Fruit fly (Drosophila melanogaster) whole organism, embryonic: ENCODE measurements around the gene Nmt.

Experiments
- Bgb ChIP-seq: fragments of 200-800 bp; sonication (Bioruptor generic); IDR thresholded peaks from 2 replicates; pipeline ENCODE4 v1.3.6; 2022; ENCODE audit warnings: missing biosample characterization, missing genetic modification characterization; ENCODE audit not compliant: partially characterized antibody
- CG10147 ChIP-seq: fragments of 200-800 bp; sonication (Bioruptor generic); optimal IDR thresholded peaks from 2 replicates; lab custom pipeline; 2019; ENCODE audit warnings: missing biosample characterization, mild to moderate bottlenecking, missing genetic modification characterization, moderate library complexity
- CG11560 ChIP-seq: fragments of 200-800 bp; sonication (Bioruptor generic); IDR thresholded peaks from 3 replicates; pipeline ENCODE4 v1.3.6; 2022; ENCODE audit warnings: missing biosample characterization, missing genetic modification characterization
- CG11696 ChIP-seq: fragments of 200-800 bp; sonication (Bioruptor generic); IDR thresholded peaks from 2 replicates; pipeline ENCODE4 v1.3.6; 2022; ENCODE audit warnings: missing biosample characterization, missing genetic modification characterization
- CG13287 ChIP-seq: fragments of 200-800 bp; sonication (Bioruptor generic); IDR thresholded peaks from 2 replicates; pipeline ENCODE4 v1.3.6; 2022; ENCODE audit warnings: missing biosample characterization, missing genetic modification characterization; ENCODE audit not compliant: partially characterized antibody
- CG1529 ChIP-seq: fragments of 200-800 bp; sonication (Bioruptor generic); optimal IDR thresholded peaks from 3 replicates; lab custom pipeline; 2018; ENCODE audit warnings: missing biosample characterization, missing genetic modification characterization
- CG16813 ChIP-seq: fragments of 200-800 bp; sonication (Bioruptor generic); IDR thresholded peaks from 3 replicates; pipeline ENCODE4 v1.3.6; 2022; ENCODE audit warnings: missing biosample characterization, missing genetic modification characterization; ENCODE audit not compliant: partially characterized antibody
- CG17802 ChIP-seq: fragments of 200-800 bp; sonication (Bioruptor generic); optimal IDR thresholded peaks from 2 replicates; lab custom pipeline; 2018; ENCODE audit warnings: missing biosample characterization, mild to moderate bottlenecking, missing genetic modification characterization, moderate library complexity
- CG2875 ChIP-seq: fragments of 200-800 bp; sonication (Bioruptor generic); optimal IDR thresholded peaks from 2 replicates; lab custom pipeline; 2017; ENCODE audit warnings: missing biosample characterization, mild to moderate bottlenecking, missing genetic modification characterization, missing genetic modification reagents
- CG30020 ChIP-seq: fragments of 200-800 bp; optimal IDR thresholded peaks from 2 replicates; lab custom pipeline; 2019; ENCODE audit warnings: missing biosample characterization, mild to moderate bottlenecking, missing genetic modification characterization, moderate library complexity
- CG31224 ChIP-seq: fragments of 200-800 bp; sonication (Bioruptor generic); IDR thresholded peaks from 2 replicates; pipeline ENCODE4 v1.3.6; 2022; ENCODE audit warnings: missing biosample characterization, missing genetic modification characterization
- CG32532 ChIP-seq: fragments of 200-800 bp; sonication (Bioruptor generic); IDR thresholded peaks from 2 replicates; pipeline ENCODE4 v1.3.6; 2022; ENCODE audit warnings: missing biosample characterization, missing genetic modification characterization
- CG3726 ChIP-seq: fragments of 200-800 bp; sonication (Bioruptor generic); IDR thresholded peaks from 3 replicates; pipeline ENCODE4, ENCODE4 v1.3.6; 2022; ENCODE audit warnings: missing biosample characterization, missing genetic modification characterization
- CG6254 ChIP-seq: fragments of 200-800 bp; sonication (Bioruptor generic); optimal IDR thresholded peaks from 3 replicates; lab custom pipeline; 2017; ENCODE audit warnings: mild to moderate bottlenecking, missing biosample characterization, missing genetic modification reagents, missing genetic modification characterization
- CG7357 ChIP-seq: fragments of 200-800 bp; sonication (Bioruptor generic); IDR thresholded peaks from 3 replicates; pipeline ENCODE4 v1.3.6; 2022; ENCODE audit warnings: missing biosample characterization, missing genetic modification characterization
- CG7372 ChIP-seq: fragments of 200-800 bp; sonication (Bioruptor generic); IDR thresholded peaks from 2 replicates; pipeline ENCODE4 v1.3.6; 2022; ENCODE audit warnings: missing biosample characterization, missing genetic modification characterization
- CG7786 ChIP-seq: fragments of 200-800 bp; sonication (Bioruptor generic); optimal IDR thresholded peaks from 2 replicates; lab custom pipeline; 2016; ENCODE audit warnings: missing biosample characterization, missing genetic modification characterization
- CG8765 ChIP-seq: fragments of 200-800 bp; sonication (Bioruptor generic); IDR thresholded peaks from 2 replicates; pipeline ENCODE4 v1.3.6; 2022; ENCODE audit warnings: missing biosample characterization, missing genetic modification characterization
- CG8944 ChIP-seq: fragments of 200-800 bp; sonication (Bioruptor generic); optimal IDR thresholded peaks from 3 replicates; lab custom pipeline; 2016; ENCODE audit warnings: missing biosample characterization, missing genetic modification characterization
- CG9215 ChIP-seq: fragments of 200-800 bp; sonication (Bioruptor generic); IDR thresholded peaks from 2 replicates; pipeline ENCODE4 v1.3.6; 2022; ENCODE audit warnings: missing biosample characterization, missing genetic modification characterization
- CG9609 ChIP-seq: fragments of 200-800 bp; sonication (Bioruptor generic); optimal IDR thresholded peaks from 3 replicates; lab custom pipeline; 2016; ENCODE audit warnings: missing biosample characterization, missing genetic modification characterization
- CG9817 ChIP-seq: fragments of 200-800 bp; sonication (Bioruptor generic); optimal IDR thresholded peaks from 2 replicates; lab custom pipeline; 2018; ENCODE audit warnings: missing biosample characterization, mild to moderate bottlenecking, missing genetic modification characterization, moderate library complexity
- CG9876 ChIP-seq: fragments of 200-800 bp; sonication (Bioruptor generic); optimal IDR thresholded peaks from 2 replicates; lab custom pipeline; 2016; ENCODE audit warnings: missing biosample characterization, missing genetic modification characterization
- D19B ChIP-seq: fragments of 200-800 bp; sonication (Bioruptor generic); optimal IDR thresholded peaks from 2 replicates; lab custom pipeline; 2017; ENCODE audit warnings: missing biosample characterization, mild to moderate bottlenecking, missing genetic modification characterization
- Dad ChIP-seq: fragments of 200-800 bp; sonication (Bioruptor generic); optimal IDR thresholded peaks from 3 replicates; lab custom pipeline; 2016; ENCODE audit warnings: missing biosample characterization, missing genetic modification characterization
- Dp ChIP-seq: fragments of 200-800 bp; sonication (Bioruptor generic); optimal IDR thresholded peaks from 2 replicates; lab custom pipeline; 2018; ENCODE audit warnings: missing biosample characterization, mild to moderate bottlenecking, missing genetic modification characterization, moderate library complexity
- H2.0 ChIP-seq: fragments of 200-800 bp; sonication (Bioruptor generic); IDR thresholded peaks from 2 replicates; pipeline ENCODE4 v1.3.6; 2022; ENCODE audit warnings: missing biosample characterization, missing genetic modification characterization
- Hand ChIP-seq: fragments of 200-800 bp; sonication (Bioruptor generic); optimal IDR thresholded peaks from 2 replicates; lab custom pipeline; 2017; ENCODE audit warnings: mild to moderate bottlenecking, missing biosample characterization, missing genetic modification reagents, missing genetic modification characterization
- HmgZ ChIP-seq: fragments of 200-800 bp; sonication (Bioruptor generic); optimal IDR thresholded peaks from 2 replicates; lab custom pipeline; 2018; ENCODE audit warnings: missing biosample characterization, mild to moderate bottlenecking, missing genetic modification characterization
- Meics ChIP-seq: fragments of 200-800 bp; sonication (Bioruptor generic); optimal IDR thresholded peaks from 2 replicates; lab custom pipeline; 2017; ENCODE audit warnings: missing biosample characterization, mild to moderate bottlenecking, missing genetic modification characterization
- Nf-YA ChIP-seq: fragments of 200-800 bp; sonication (Bioruptor generic); IDR thresholded peaks from 2 replicates; pipeline ENCODE4 v1.3.6; 2022; ENCODE audit warnings: missing biosample characterization, missing genetic modification characterization
- Ptx1 ChIP-seq: fragments of 200-800 bp; sonication (Bioruptor generic); IDR thresholded peaks from 2 replicates; pipeline ENCODE4 v1.3.6; 2022; ENCODE audit warnings: missing biosample characterization, missing genetic modification characterization
- Sox102F ChIP-seq: fragments of 200-800 bp; sonication (Bioruptor generic); optimal IDR thresholded peaks from 2 replicates; lab custom pipeline; 2018; ENCODE audit warnings: missing biosample characterization, mild to moderate bottlenecking, missing genetic modification characterization, moderate library complexity
- Taf1 ChIP-seq: fragments of 200-800 bp; sonication (Bioruptor generic); IDR thresholded peaks from 2 replicates; pipeline ENCODE4 v1.3.6; 2022; ENCODE audit warnings: missing biosample characterization, missing genetic modification characterization
- cg ChIP-seq: fragments of 200-800 bp; sonication (Bioruptor generic); optimal IDR thresholded peaks from 3 replicates; lab custom pipeline; 2019; ENCODE audit warnings: missing biosample characterization, mild to moderate bottlenecking, missing genetic modification characterization, moderate library complexity
- corto ChIP-seq: fragments of 200-800 bp; sonication (Bioruptor generic); optimal IDR thresholded peaks from 2 replicates; lab custom pipeline; 2016; ENCODE audit warnings: missing biosample characterization, mild to moderate bottlenecking, missing genetic modification characterization, moderate library complexity
- crc ChIP-seq: fragments of 200-800 bp; sonication (Bioruptor generic); optimal IDR thresholded peaks from 2 replicates; lab custom pipeline; 2016; ENCODE audit warnings: missing biosample characterization, missing genetic modification characterization
- fd3F ChIP-seq: fragments of 200-800 bp; sonication (Bioruptor generic); optimal IDR thresholded peaks from 2 replicates; lab custom pipeline; 2018; ENCODE audit warnings: missing biosample characterization, mild to moderate bottlenecking, missing genetic modification characterization, moderate library complexity
- fru ChIP-seq: fragments of >200 bp; optimal IDR thresholded peaks from 2 replicates; lab custom pipeline; 2017
- insv ChIP-seq, 2 experiments: fragments of 200-800 bp; sonication (Bioruptor generic); optimal IDR thresholded peaks; 3 replicates each; lab custom pipeline; 2016 to 2018; ENCODE audit warnings: missing biosample characterization in 2 of 2, missing genetic modification characterization in 2 of 2
- inv ChIP-seq: fragments of 200-800 bp; sonication (Bioruptor generic); IDR thresholded peaks from 2 replicates; pipeline ENCODE4 v1.3.6; 2022; ENCODE audit warnings: missing biosample characterization, missing genetic modification characterization; ENCODE audit not compliant: partially characterized antibody
- ken ChIP-seq: fragments of 200-800 bp; sonication (Bioruptor generic); IDR thresholded peaks from 3 replicates; pipeline ENCODE4 v1.3.6; 2022; ENCODE audit warnings: missing biosample characterization, missing genetic modification characterization
- mam ChIP-seq: fragments of 200-800 bp; sonication (Bioruptor generic); optimal IDR thresholded peaks from 3 replicates; lab custom pipeline; 2016; ENCODE audit warnings: missing biosample characterization, missing genetic modification characterization
- nerfin-2 ChIP-seq: fragments of 200-800 bp; sonication (Bioruptor generic); IDR thresholded peaks from 2 replicates; pipeline ENCODE4 v1.3.6; 2022; ENCODE audit warnings: missing biosample characterization, missing genetic modification characterization; ENCODE audit not compliant: partially characterized antibody
- pb ChIP-seq: fragments of 200-800 bp; sonication (Bioruptor generic); optimal IDR thresholded peaks from 3 replicates; lab custom pipeline; 2016; ENCODE audit warnings: missing biosample characterization, missing genetic modification characterization
- slou ChIP-seq: fragments of 200-800 bp; sonication (Bioruptor generic); optimal IDR thresholded peaks from 3 replicates; lab custom pipeline; 2016; ENCODE audit warnings: missing biosample characterization, missing genetic modification characterization
- slp2 ChIP-seq: fragments of 200-800 bp; sonication (Bioruptor generic); optimal IDR thresholded peaks from 2 replicates; lab custom pipeline; 2016; ENCODE audit warnings: missing biosample characterization, missing genetic modification characterization
- tin ChIP-seq: fragments of 200-800 bp; sonication (Bioruptor generic); optimal IDR thresholded peaks from 3 replicates; lab custom pipeline; 2016; ENCODE audit warnings: missing biosample characterization, missing genetic modification characterization
- ttk ChIP-seq: fragments of 200-800 bp; sonication (Bioruptor generic); IDR thresholded peaks from 2 replicates; pipeline ENCODE4 v2.1.2; 2022; ENCODE audit warnings: missing biosample characterization, missing genetic modification characterization

The Nmt gene

DNA sequence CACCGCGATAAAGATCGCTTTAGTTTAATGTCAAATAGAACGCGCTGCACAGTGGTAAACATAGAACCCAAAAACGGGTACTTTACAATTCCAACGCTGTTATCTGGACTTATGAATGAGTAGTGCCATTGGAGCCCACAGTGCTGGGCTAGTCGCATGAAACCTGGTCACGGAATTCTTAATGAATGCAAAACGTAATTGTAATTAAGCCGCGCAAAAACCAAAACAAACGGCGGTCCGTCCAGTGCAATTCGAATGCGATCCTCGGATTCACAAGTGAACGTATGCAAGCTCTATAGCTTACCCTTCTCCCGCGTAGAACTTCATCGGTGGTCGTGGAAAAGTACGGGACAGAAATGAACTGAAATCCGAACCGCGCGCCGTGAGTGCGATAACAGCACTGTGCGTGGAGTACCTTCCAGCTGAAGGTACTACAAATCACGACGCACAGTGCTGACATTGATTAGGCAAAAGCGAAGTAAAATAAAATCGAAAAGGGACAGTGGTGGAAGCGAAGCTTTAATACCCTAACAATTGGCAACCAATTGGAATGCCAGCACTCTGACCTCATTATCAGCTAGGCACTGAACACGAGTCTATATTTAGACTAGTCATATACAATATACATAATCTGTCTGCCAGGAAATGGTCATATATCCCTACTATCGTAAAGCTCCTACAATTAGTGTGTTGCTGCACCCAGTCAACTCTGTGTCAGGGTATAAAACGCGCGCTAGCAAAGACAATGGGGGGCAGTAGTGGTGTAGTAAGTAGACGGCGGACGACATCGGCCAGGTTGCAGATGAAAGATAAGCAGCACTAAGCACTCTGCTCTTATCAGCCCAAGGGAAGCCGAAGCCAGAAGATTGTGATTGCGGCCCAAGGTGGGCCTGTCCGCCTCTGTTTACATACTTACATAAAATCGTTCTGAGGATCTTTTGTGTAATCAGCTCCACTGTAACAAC lies 7.3 kb upstream of the Nmt start (continued):
- TF ChIP-seq Meics (GFP tag; lab: Kevin White, UChicago) (no peak), CG2875 (no peak), CG9215 (GFP tag; lab: Robert Waterston, UW) (peak; percentile 38), Taf1 (GFP tag; lab: Robert Waterston, UW) (0 out of 2 replicates have a peak, but pooled peaks have one; percentile 38), slp2 (peak; percentile 9), CG9609 (GFP tag; lab: Kevin White, UChicago) (peak; percentile 57), Nf-YA (GFP tag; lab: Robert Waterston, UW) (no peak), Sox102F (GFP tag; lab: Kevin White, UChicago) (peak; percentile 62), HmgZ (no peak), CG16813 (no peak), CG3726 (GFP tag; lab: Robert Waterston, UW) (no peak), CG9817 (tag; lab: Kevin White, UChicago) (peak; percentile 47), tin (peak; percentile 28), fru (lab: Kevin White, UChicago) (no peak), CG8944 (peak; percentile 49), pb (peak; percentile 31), CG13287 (GFP tag; lab: Robert Waterston, UW) (no peak), CG10147 (GFP tag; lab: Kevin White, UChicago) (no peak), CG9876 (GFP tag; lab: Kevin White, UChicago) (no peak), CG11560 (tag; lab: Robert Waterston, UW) (no peak), Ptx1 (peak; percentile 74), CG7357 (GFP tag; lab: Robert Waterston, UW) (peak; percentile 53; the same call in 1 of the 3 replicates), Dp (no peak), Hand (GFP tag; lab: Kevin White, UChicago) (no peak), mam (GFP tag; lab: Kevin White, UChicago) (peak; percentile 76), CG6254 (peak; percentile 21), D19B (GFP tag; lab: Kevin White, UChicago) (peak; percentile 80), CG17802 (tag; lab: Kevin White, UChicago) (no peak), CG11696 (GFP tag; lab: Robert Waterston, UW) (0 out of 2 replicates have a peak, but pooled peaks have one; percentile 8), CG7786 (peak; percentile 67), CG30020 (no peak), CG1529 (peak; percentile 2), fd3F (no peak), CG31224 (GFP tag; lab: Robert Waterston, UW) (0 out of 2 replicates have a peak, but pooled peaks have one; percentile 16), CG8765 (no peak), crc (GFP tag; lab: Kevin White, UChicago) (no peak), CG7372 (GFP tag; lab: Robert Waterston, UW) (0 out of 2 replicates have a peak, but pooled peaks have one; percentile 27), cg (no peak), H2.0 (no peak), corto (GFP tag; lab: Kevin White, UChicago) (no peak), Bgb (GFP tag; lab: Robert Waterston, UW) (no peak; the same call in 1 of the 2 replicates), slou (no peak), ken (GFP tag; lab: Robert Waterston, UW) (no peak), Dad (no peak), inv (no peak), CG32532 (GFP tag; lab: Robert Waterston, UW) (peak; percentile 64; the same call in 1 of the 2 replicates), insv (GFP tag; optimal IDR thresholded peaks at IDR 0.05; lab: Kevin White, UChicago) (no peak), ttk (GFP tag; lab: Robert Waterston, UW) (no peak), nerfin-2 (no peak)
